Fruit fly (Drosophila melanogaster): ENCODE measurements around the gene csw.

The csw gene

dm6 chrX:2094072-2094761 lies at the start of gene csw (continued):
- TF ChIP-seq CG14014 (GFP tag; IDR thresholded peaks at IDR 0.05) = no peak
- no peak for TF ChIP-seq Dfd (GFP tag; optimal IDR thresholded peaks at IDR 0.05)
- peak; percentile 47 for TF ChIP-seq CG3163 (GFP tag; optimal IDR thresholded peaks at IDR 0.05)
- TF ChIP-seq ewg (GFP tag; optimal IDR thresholded peaks at IDR 0.05) = peak; percentile 61
- TF ChIP-seq CG42726 (GFP tag; IDR thresholded peaks at IDR 0.05; ENCODE audit: partially characterized antibody) = peak; percentile 67
- TF ChIP-seq Rfx (GFP tag; IDR thresholded peaks at IDR 0.05) = peak; percentile 59
- TF ChIP-seq jing (GFP tag; optimal IDR thresholded peaks at IDR 0.05) = no peak
- no peak for TF ChIP-seq BtbVII (GFP tag; optimal IDR thresholded peaks at IDR 0.05)
- TF ChIP-seq Dp (GFP tag; optimal IDR thresholded peaks at IDR 0.05) = peak; percentile 75
- TF ChIP-seq CG9797 (GFP tag; optimal IDR thresholded peaks at IDR 0.05) = peak; percentile 92
- TF ChIP-seq Fer2 (tag; optimal IDR thresholded peaks at IDR 0.05) = no peak
- no peak for TF ChIP-seq CG4820 (GFP tag; optimal IDR thresholded peaks at IDR 0.05)
- no peak for TF ChIP-seq CG2889 (GFP tag; IDR thresholded peaks at IDR 0.05)
- no peak for TF ChIP-seq CG7372 (GFP tag; IDR thresholded peaks at IDR 0.05)
- peak; percentile 31 for TF ChIP-seq CG30403 (GFP tag; optimal IDR thresholded peaks at IDR 0.05)
- no peak for TF ChIP-seq CG17568 (GFP tag; optimal IDR thresholded peaks at IDR 0.05)
- TF ChIP-seq org-1 (GFP tag; optimal IDR thresholded peaks at IDR 0.05) = no peak
- TF ChIP-seq CG9932 (GFP tag; IDR thresholded peaks at IDR 0.05) = peak; percentile 75
- no peak for TF ChIP-seq br (optimal IDR thresholded peaks at IDR 0.05)
- no peak for TF ChIP-seq CG5180 (GFP tag; optimal IDR thresholded peaks at IDR 0.05)
- no peak for TF ChIP-seq ap (GFP tag; IDR thresholded peaks at IDR 0.05)
- TF ChIP-seq CG3281 (GFP tag; optimal IDR thresholded peaks at IDR 0.05) = no peak
- TF ChIP-seq Aef1 (GFP tag; IDR thresholded peaks at IDR 0.05) = no peak
- TF ChIP-seq CG17186 (GFP tag; optimal IDR thresholded peaks at IDR 0.05) = peak; percentile 79
- TF ChIP-seq CG8281 (tag; optimal IDR thresholded peaks at IDR 0.05) = no peak
- TF ChIP-seq Dip2 (GFP tag; IDR thresholded peaks at IDR 0.05) = no peak
- no peak for TF ChIP-seq Optix (GFP tag; IDR thresholded peaks at IDR 0.05)
- TF ChIP-seq YL-1 (GFP tag; optimal IDR thresholded peaks at IDR 0.05) = peak; percentile 72
- no peak for TF ChIP-seq gt (GFP tag; IDR thresholded peaks at IDR 0.05)
- TF ChIP-seq CG18476 (GFP tag; optimal IDR thresholded peaks at IDR 0.05) = peak; percentile 11
- TF ChIP-seq phol (tag; optimal IDR thresholded peaks at IDR 0.05) = peak; percentile 69
- no peak for TF ChIP-seq Usf (GFP tag; optimal IDR thresholded peaks at IDR 0.05)
- TF ChIP-seq NFAT (GFP tag; IDR thresholded peaks at IDR 0.05) = 0 out of 2 replicates have a peak, but pooled peaks have one; percentile 14
- TF ChIP-seq CG9727 (GFP tag; optimal IDR thresholded peaks at IDR 0.05) = peak; percentile 2
- peak; percentile 33 for TF ChIP-seq Fer1 (GFP tag; optimal IDR thresholded peaks at IDR 0.05)
- TF ChIP-seq fd102C (GFP tag; optimal IDR thresholded peaks at IDR 0.05) = no peak
- no peak for TF ChIP-seq CG12104 (GFP tag; optimal IDR thresholded peaks at IDR 0.05)
- peak; percentile 48; the same call in 1 of the 2 replicates for TF ChIP-seq bbx (GFP tag; IDR thresholded peaks at IDR 0.05; ENCODE audit: partially characterized antibody)
- no peak for TF ChIP-seq Neu2 (GFP tag; optimal IDR thresholded peaks at IDR 0.05; ENCODE audit: borderline replicate concordance)
- TF ChIP-seq maf-S (GFP tag; optimal IDR thresholded peaks at IDR 0.05) = peak; percentile 38
- peak; percentile 91 for TF ChIP-seq MESR4 (GFP tag; optimal IDR thresholded peaks at IDR 0.05)
- 0 out of 3 replicates have a peak, but pooled peaks have one; percentile 50 for TF ChIP-seq Opbp (GFP tag; IDR thresholded peaks at IDR 0.05; ENCODE audit: partially characterized antibody)
- no peak for TF ChIP-seq ranshi (GFP tag; IDR thresholded peaks at IDR 0.05)
- TF ChIP-seq lab (GFP tag; optimal IDR thresholded peaks at IDR 0.05) = peak; percentile 3
- TF ChIP-seq sna (GFP tag; IDR thresholded peaks at IDR 0.05; ENCODE audit: partially characterized antibody) = no peak
- no peak for TF ChIP-seq CG7987 (GFP tag; optimal IDR thresholded peaks at IDR 0.05)
- no peak for TF ChIP-seq tll (GFP tag; optimal IDR thresholded peaks at IDR 0.05)
- TF ChIP-seq sr (GFP tag; IDR thresholded peaks at IDR 0.05) = no peak
- peak; percentile 30 to 48 for TF ChIP-seq Pdp1 (GFP tag; optimal IDR thresholded peaks at IDR 0.05)

Data from whole organism, embryonic.